Worm (Caenorhabditis elegans): ENCODE measurements around the gene smg-6.
A peak's percentile ranks its signal among the peaks of the same experiment; 100 is the strongest.
"Not testable (repeated sequence)": the region's sequence is repeated elsewhere in the genome, so short reads cannot be mapped to it uniquely, and the experiment has no call there.

ce11 chrIII:2470757-2471509, 2.7 kb upstream of the smg-6 start:
- TF ChIP-seq unc-62 (GFP tag; optimal IDR thresholded peaks at IDR 0.05); die-1 (tag; optimal IDR thresholded peaks at IDR 0.05); nfya-1 (tag; optimal IDR thresholded peaks at IDR 0.05; ENCODE audit: borderline replicate concordance, insufficient read depth); pbrm-1 (GFP tag; IDR thresholded peaks at IDR 0.05); rcor-1 (GFP tag; IDR thresholded peaks at IDR 0.05); efl-1 (GFP tag; optimal IDR thresholded peaks at IDR 0.05); F57A8.1 (GFP tag; optimal IDR thresholded peaks at IDR 0.05); unc-130 (GFP tag; optimal IDR thresholded peaks at IDR 0.05); F37B4.10 (GFP tag; IDR thresholded peaks at IDR 0.05); let-607 (tag; optimal IDR thresholded peaks at IDR 0.05); B0035.1 (tag; optimal IDR thresholded peaks at IDR 0.05); pha-4 (tag; optimal IDR thresholded peaks at IDR 0.05): not testable (repeated sequence)
- peak; percentile 61; the same call in 1 of the 2 replicates for TF ChIP-seq egrh-3 (GFP tag; IDR thresholded peaks at IDR 0.05)

Data from whole organism, young adult.